Fruit fly (Drosophila melanogaster): Measurements from ENCODE around the gene Lamtor4.

dm6 chr3L:3875004-3875403 is 21.7 kb upstream of the Lamtor4 start:
- TF ChIP-seq cyc (GFP tag; optimal IDR thresholded peaks at IDR 0.05) (no peak), CG16779 (tag; optimal IDR thresholded peaks at IDR 0.05) (no peak), net (GFP tag; optimal IDR thresholded peaks at IDR 0.05) (no peak), CG32006 (GFP tag; optimal IDR thresholded peaks at IDR 0.05) (no peak)
